Fruit fly (Drosophila melanogaster): ENCODE data around the gene CG18477.
A peak's percentile ranks its signal among the peaks of the same experiment; 100 is the strongest.
"Not testable (repeated sequence)": the region's sequence is repeated elsewhere in the genome, so short reads cannot be mapped to it uniquely, and the experiment has no call there.

The CG18477 gene

dm6 chr2L:15643791-15644190 lies 17.1 kb upstream of the CG18477 start (continued):
- TF ChIP-seq CG2120 (GFP tag; optimal IDR thresholded peaks at IDR 0.05): no peak
- no peak for TF ChIP-seq tgo (GFP tag; IDR thresholded peaks at IDR 0.05)
- no peak for TF ChIP-seq fu2 (GFP tag; optimal IDR thresholded peaks at IDR 0.05)
- no peak for TF ChIP-seq CG3163 (GFP tag; optimal IDR thresholded peaks at IDR 0.05)
- no peak for TF ChIP-seq zfh2 (GFP tag; optimal IDR thresholded peaks at IDR 0.05)
- TF ChIP-seq CG17612 (GFP tag; IDR thresholded peaks at IDR 0.05): no peak
- no peak for TF ChIP-seq Elba2 (GFP tag; optimal IDR thresholded peaks at IDR 0.05)
- TF ChIP-seq CG5245 (GFP tag; optimal IDR thresholded peaks at IDR 0.05): peak; percentile 20
- TF ChIP-seq CG4404 (GFP tag; IDR thresholded peaks at IDR 0.05): no peak
- 0 out of 2 replicates have a peak, but pooled peaks have one; percentile 13 for TF ChIP-seq CG10959 (GFP tag; IDR thresholded peaks at IDR 0.05)
- TF ChIP-seq CG4854 (GFP tag; optimal IDR thresholded peaks at IDR 0.05): no peak
- TF ChIP-seq nerfin-2 (GFP tag; IDR thresholded peaks at IDR 0.05; ENCODE audit: partially characterized antibody): no peak
- no peak for TF ChIP-seq bowl (GFP tag; IDR thresholded peaks at IDR 0.05)
- no peak for TF ChIP-seq CG42726 (GFP tag; IDR thresholded peaks at IDR 0.05; ENCODE audit: partially characterized antibody)
- no peak for TF ChIP-seq CG16813 (GFP tag; IDR thresholded peaks at IDR 0.05; ENCODE audit: partially characterized antibody)
- TF ChIP-seq CG18599 (GFP tag; optimal IDR thresholded peaks at IDR 0.05): no peak
- TF ChIP-seq CG7372 (GFP tag; IDR thresholded peaks at IDR 0.05): 0 out of 2 replicates have a peak, but pooled peaks have one; percentile 18
- no peak for TF ChIP-seq zen (tag; optimal IDR thresholded peaks at IDR 0.05)
- TF ChIP-seq vvl (GFP tag; IDR thresholded peaks at IDR 0.05): no peak
- no peak for TF ChIP-seq CG34224 (GFP tag; IDR thresholded peaks at IDR 0.05; ENCODE audit: partially characterized antibody)
- no peak for TF ChIP-seq CG8765 (GFP tag; IDR thresholded peaks at IDR 0.05)

- not testable (repeated sequence) for TF ChIP-seq cas (GFP tag; IDR thresholded peaks at IDR 0.05); CG6254 (GFP tag; optimal IDR thresholded peaks at IDR 0.05); sr (GFP tag; IDR thresholded peaks at IDR 0.05)
These were observed 1.5 kb upstream of the CG18477 start, which contains the start of gene CG44141 for dm6 chr2L:15659374-15659773. CG44141 (minus strand) TSS chr2L:15659474.

- TF ChIP-seq Hr51 (GFP tag; optimal IDR thresholded peaks at IDR 0.05); CG11247 (GFP tag; IDR thresholded peaks at IDR 0.05); CG1529 (GFP tag; optimal IDR thresholded peaks at IDR 0.05): not testable (repeated sequence)
These were observed 9.0 kb downstream of the CG18477 start, which contains the start of gene CG18478 for dm6 chr2L:15669874-15670273. CG18478 (plus strand) TSS chr2L:15670174.

dm6 chr2L:15676002-15676401 lies 15.2 kb downstream of the CG18477 start, which contains the start of gene CG43923:
CG43923 (minus strand) TSS chr2L:15676102.
- TF ChIP-seq CG7556 (GFP tag; optimal IDR thresholded peaks at IDR 0.05); ttk (GFP tag; IDR thresholded peaks at IDR 0.05); CTCF (GFP tag; optimal IDR thresholded peaks at IDR 0.05): not testable (repeated sequence)

dm6 chr2L:15694371-15694770 lies 33.5 kb downstream of the CG18477 start, which contains the start of gene CG44140:
CG44140 (minus strand) TSS chr2L:15694471.
- TF ChIP-seq ATbp (GFP tag; optimal IDR thresholded peaks at IDR 0.05); ftz-f1 (GFP tag; optimal IDR thresholded peaks at IDR 0.05); dmrt99B (tag; optimal IDR thresholded peaks at IDR 0.05): not testable (repeated sequence)

Data from whole organism, embryonic.